Worm (Caenorhabditis elegans) whole organism, early embryonic: Measurements from ENCODE around the gene srz-38.

Experiments
- F13C5.2 ChIP-seq: sonication (generic microtip); optimal IDR thresholded peaks from 2 replicates; lab custom pipeline; 2017; ENCODE audit warnings: mild to moderate bottlenecking, missing genetic modification characterization, inconsistent platforms, missing compliant biosample characterization
- aly-1 ChIP-seq: sonication (generic microtip); optimal IDR thresholded peaks from 2 replicates; lab custom pipeline; 2016; ENCODE audit warnings: missing genetic modification characterization, missing compliant biosample characterization
- ama-1 ChIP-seq: fragments of 150-350 bp; optimal IDR thresholded peaks from 2 replicates; lab custom pipeline; 2014
- ets-7 ChIP-seq: sonication (generic microtip); optimal IDR thresholded peaks from 2 replicates; lab custom pipeline; 2016; ENCODE audit warnings: missing genotype, missing genetic modification characterization, missing compliant biosample characterization
- flt-1 ChIP-seq: fragments of 200-800 bp; sonication (Bioruptor generic); IDR thresholded peaks from 2 replicates; pipeline ENCODE4 v1.3.6; 2022; ENCODE audit warnings: missing genetic modification characterization, missing compliant biosample characterization
- hmg-4 ChIP-seq: fragments of 200-800 bp; sonication (Bioruptor generic); optimal IDR thresholded peaks from 2 replicates; lab custom pipeline; 2018; ENCODE audit warnings: mild to moderate bottlenecking, missing genetic modification characterization, missing compliant biosample characterization
- hnd-1 ChIP-seq: sonication (generic microtip); optimal IDR thresholded peaks from 2 replicates; lab custom pipeline; 2016; ENCODE audit warnings: missing genetic modification characterization, missing compliant biosample characterization
- scrt-1 ChIP-seq: fragments of 200-800 bp; sonication (Bioruptor generic); IDR thresholded peaks from 2 replicates; pipeline ENCODE4 v1.3.6; 2022; ENCODE audit warnings: missing genetic modification characterization, missing compliant biosample characterization
- tbx-37 ChIP-seq: fragments of 200-800 bp; sonication (Bioruptor generic); conservative IDR thresholded peaks from 2 replicates; pipeline ENCODE4 v1.3.6; 2022; ENCODE audit warnings: missing genetic modification reagents, missing genetic modification characterization, missing compliant biosample characterization

DNA sequence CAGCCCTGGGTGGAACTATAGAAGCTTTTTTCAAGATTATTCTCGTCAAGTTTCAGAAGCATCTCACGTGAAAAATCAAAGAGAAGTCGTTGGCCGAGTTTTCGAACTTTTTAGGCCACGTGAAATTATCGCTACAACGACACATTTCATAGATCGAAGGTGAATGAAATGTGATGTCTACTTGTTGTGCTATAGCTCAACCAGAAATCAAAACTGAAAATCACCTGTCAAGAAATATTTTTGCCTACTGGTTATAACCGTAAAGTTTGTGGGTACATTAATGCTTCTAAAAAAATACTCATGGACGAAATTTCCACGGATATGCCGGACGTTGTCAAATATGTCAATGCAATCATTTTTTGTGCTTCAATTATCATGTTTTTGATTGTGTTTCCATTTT is at the start of gene srz-38:
- TF ChIP-seq scrt-1 (GFP tag; lab: Robert Waterston, UW) (no peak), ama-1 (lab: Kevin White, UChicago) (no peak), hmg-4 (GFP tag; lab: Kevin White, UChicago) (no peak), F13C5.2 (tag; lab: Kevin White, UChicago) (no peak), hnd-1 (tag; lab: Kevin White, UChicago) (no peak), tbx-37 (no peak), flt-1 (GFP tag; lab: Robert Waterston, UW) (no peak), aly-1 (tag; lab: Kevin White, UChicago) (no peak), ets-7 (tag; lab: Kevin White, UChicago) (no peak)
